Worm (Caenorhabditis elegans): ENCODE measurements around the gene brc-2.

brc-2 gene

ce11 chrIII:6888497-6888896 lies 14.4 kb downstream of the brc-2 start:
- TF ChIP-seq egl-27 (tag; optimal IDR thresholded peaks at IDR 0.05) (no peak), nhr-85 (tag) (no peak), nhr-19 (GFP tag; conservative IDR thresholded peaks at IDR 0.05) (peak; percentile 38), fkh-4 (tag; optimal IDR thresholded peaks at IDR 0.05; ENCODE audit: borderline replicate concordance) (no peak), unc-62 (GFP tag; optimal IDR thresholded peaks at IDR 0.05) (no peak), ceh-82 (tag; optimal IDR thresholded peaks at IDR 0.05) (no peak), skn-1 (tag; optimal IDR thresholded peaks at IDR 0.05) (no peak), dsc-1 (tag; optimal IDR thresholded peaks at IDR 0.05) (no peak), hpl-2 (GFP tag; optimal IDR thresholded peaks at IDR 0.05) (no peak), nhr-47 (tag; optimal IDR thresholded peaks at IDR 0.05) (peak; percentile 22), C34B4.2 (tag; optimal IDR thresholded peaks at IDR 0.05) (no peak), nhr-20 (tag; optimal IDR thresholded peaks at IDR 0.05) (peak; percentile 4), lin-35 (GFP tag; optimal IDR thresholded peaks at IDR 0.05) (peak; percentile 11 to 62), sptf-1 (tag; optimal IDR thresholded peaks at IDR 0.05) (no peak), mep-1 (tag; optimal IDR thresholded peaks at IDR 0.05) (peak; percentile 13), alr-1 (tag; optimal IDR thresholded peaks at IDR 0.05; ENCODE audit: borderline replicate concordance) (no peak), elt-3 (tag; optimal IDR thresholded peaks at IDR 0.05) (peak in 1 of 6 experiments; percentile 13), hlh-17 (GFP tag; optimal IDR thresholded peaks at IDR 0.05; ENCODE audit: borderline replicate concordance) (no peak), ztf-4 (tag; optimal IDR thresholded peaks at IDR 0.05) (no peak), nhr-11 (tag; optimal IDR thresholded peaks at IDR 0.05) (no peak), mdl-1 (tag; optimal IDR thresholded peaks at IDR 0.05) (peak in 1 of 2 experiments; percentile 22), snpc-4 (tag; optimal IDR thresholded peaks at IDR 0.05) (no peak), nhr-28 (tag; optimal IDR thresholded peaks at IDR 0.05) (no peak), pag-3 (tag; optimal IDR thresholded peaks at IDR 0.05; ENCODE audit: borderline replicate concordance, insufficient read depth) (no peak), unc-86 (tag; optimal IDR thresholded peaks at IDR 0.05) (no peak), nhr-71 (tag; optimal IDR thresholded peaks at IDR 0.05) (peak; percentile 34), pqm-1 (tag; optimal IDR thresholded peaks at IDR 0.05) (no peak), zip-4 (GFP tag; optimal IDR thresholded peaks at IDR 0.05) (no peak), mab-9 (GFP tag; IDR thresholded peaks at IDR 0.05) (no peak), lin-15B (tag; optimal IDR thresholded peaks at IDR 0.05) (no peak), fos-1 (tag; optimal IDR thresholded peaks at IDR 0.05) (no peak), xbp-1 (tag; optimal IDR thresholded peaks at IDR 0.05) (no peak), hlh-4 (tag; optimal IDR thresholded peaks at IDR 0.05) (no peak), elt-2 (tag; optimal IDR thresholded peaks at IDR 0.05) (no peak), nhr-12 (tag; optimal IDR thresholded peaks at IDR 0.05) (no peak), ces-1 (GFP tag; optimal IDR thresholded peaks at IDR 0.05) (no peak), unc-98 (GFP tag; IDR thresholded peaks at IDR 0.05) (no peak), F16B12.6 (tag; optimal IDR thresholded peaks at IDR 0.05) (peak; percentile 16), nhr-76 (tag; optimal IDR thresholded peaks at IDR 0.05) (no peak), swsn-7 (tag; optimal IDR thresholded peaks at IDR 0.05) (no peak), lin-39 (tag; optimal IDR thresholded peaks at IDR 0.05) (no peak), C16A3.4 (tag; optimal IDR thresholded peaks at IDR 0.05) (peak; percentile 22), aly-2 (tag; optimal IDR thresholded peaks at IDR 0.05) (no peak), efl-1 (optimal IDR thresholded peaks at IDR 0.05) (peak in 1 of 2 experiments; percentile 32), efl-1 (GFP tag; optimal IDR thresholded peaks at IDR 0.05 in 1 of 2) (peak in 1 of 2 experiments; percentile 8), ceh-8 (GFP tag; optimal IDR thresholded peaks at IDR 0.05) (no peak), lin-13 (GFP tag; optimal IDR thresholded peaks at IDR 0.05) (no peak), nhr-77 (tag; optimal IDR thresholded peaks at IDR 0.05) (no peak), snu-23 (GFP tag; optimal IDR thresholded peaks at IDR 0.05) (peak; percentile 31), ceh-90 (tag; optimal IDR thresholded peaks at IDR 0.05) (no peak), tlp-1 (tag; optimal IDR thresholded peaks at IDR 0.05) (no peak), Y116A8C.19 (tag; optimal IDR thresholded peaks at IDR 0.05; ENCODE audit: borderline replicate concordance) (no peak), rnt-1 (tag; optimal IDR thresholded peaks at IDR 0.05) (peak; percentile 16), egl-13 (tag; optimal IDR thresholded peaks at IDR 0.05) (no peak)

All from whole organism, L1 larva.